Worm (Caenorhabditis elegans): ENCODE measurements around the gene Y45G12B.2.

The Y45G12B.2 gene

DNA sequence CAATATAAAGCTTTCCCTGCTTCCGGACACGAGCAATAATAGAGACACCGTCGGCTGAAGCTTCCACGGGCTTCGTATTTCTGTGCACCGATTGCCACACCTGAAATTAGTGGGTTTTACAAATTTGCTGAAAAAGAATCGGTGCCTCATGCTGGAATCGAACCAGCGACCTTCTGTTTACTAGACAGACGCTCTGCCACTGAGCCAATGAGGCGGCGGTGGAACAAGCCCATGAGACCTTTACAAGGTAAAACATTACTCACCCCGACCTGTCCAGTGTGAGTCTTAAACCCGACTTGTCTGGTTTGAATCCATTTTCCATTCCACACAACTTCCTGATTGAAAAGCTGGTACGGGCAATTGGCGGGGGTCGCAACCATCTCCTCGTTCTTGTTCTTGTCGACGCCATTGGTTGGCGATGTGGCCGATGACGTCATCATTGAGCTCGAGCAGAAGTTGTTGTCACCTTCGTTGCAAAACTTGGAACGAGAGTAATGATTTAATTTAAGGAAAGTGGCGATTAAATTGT, 30.0 kb upstream of the Y45G12B.2 start, which contains the start of gene ndx-2:
Gene ndx-2, minus strand, starts transcription at position 479 of the 529 bp plus-strand sequence.
- TF ChIP-seq pes-1 (GFP tag; IDR thresholded peaks at IDR 0.05), result peak; percentile 57
- no peak for TF ChIP-seq B0310.2 (tag; optimal IDR thresholded peaks at IDR 0.05)
- no peak for TF ChIP-seq aly-1 (tag; optimal IDR thresholded peaks at IDR 0.05)
- TF ChIP-seq sea-1 (GFP tag; conservative IDR thresholded peaks at IDR 0.05), result 0 out of 2 replicates have a peak, but pooled peaks have one; percentile 55
- TF ChIP-seq hmg-4 (GFP tag; optimal IDR thresholded peaks at IDR 0.05), result peak; percentile 31

DNA sequence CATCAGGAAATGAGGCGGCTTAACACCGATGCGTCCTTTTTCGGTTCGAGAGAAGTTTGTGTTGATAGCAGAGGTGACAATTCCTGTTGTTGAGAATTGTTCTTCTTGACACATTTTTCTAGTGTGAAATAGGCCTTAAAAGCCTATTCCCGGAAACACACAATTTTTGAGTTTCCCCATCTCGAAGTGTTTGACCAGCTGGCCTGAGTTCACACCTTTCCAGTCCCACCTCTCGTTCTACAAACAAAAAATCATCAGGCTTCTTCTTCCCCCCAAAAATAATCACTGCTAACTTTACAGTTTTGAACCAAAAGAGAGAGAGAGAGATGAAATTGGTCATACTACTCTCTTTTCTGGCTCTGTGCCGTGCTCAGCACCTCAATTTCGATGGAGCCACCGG, 28.0 kb upstream of the Y45G12B.2 start, which contains the start of gene W02G9.4:
Gene W02G9.4, plus strand, starts transcription at position 301 of the 400 bp plus-strand sequence.
- TF ChIP-seq pes-1 (GFP tag; IDR thresholded peaks at IDR 0.05) (no peak), tra-4 (tag; optimal IDR thresholded peaks at IDR 0.05) (no peak), ceh-36 (tag; optimal IDR thresholded peaks at IDR 0.05) (no peak), F13C5.2 (tag; optimal IDR thresholded peaks at IDR 0.05) (no peak), ceh-13 (GFP tag; optimal IDR thresholded peaks at IDR 0.05) (no peak), ets-7 (tag; optimal IDR thresholded peaks at IDR 0.05) (no peak), aly-1 (tag; optimal IDR thresholded peaks at IDR 0.05) (no peak), tbx-11 (GFP tag; IDR thresholded peaks at IDR 0.05) (no peak)

DNA sequence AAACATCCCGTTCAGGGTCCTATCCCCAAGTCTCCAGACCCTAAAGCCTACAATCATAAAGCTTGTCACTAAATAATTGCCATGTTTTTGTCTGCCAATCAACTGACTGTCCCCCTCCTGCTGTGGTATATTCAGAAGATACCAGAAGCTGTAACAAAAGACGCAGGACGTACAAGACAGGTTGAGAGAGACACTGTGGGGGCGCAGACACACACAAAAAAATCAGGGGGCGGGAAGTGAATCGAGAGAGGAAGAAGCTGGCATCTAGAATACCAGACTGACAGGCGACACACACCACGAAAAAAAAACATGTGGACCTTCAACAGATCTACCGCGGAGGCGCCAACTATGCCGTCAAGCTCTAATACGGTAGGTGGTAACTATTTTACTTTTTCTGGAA, 23.4 kb upstream of the Y45G12B.2 start, which contains the start of gene kel-8:
Gene kel-8, plus strand, starts transcription at position 301 of the 400 bp plus-strand sequence.
- TF ChIP-seq sea-1 (GFP tag; conservative IDR thresholded peaks at IDR 0.05), result no peak
- no peak for TF ChIP-seq hmbx-1 (tag; optimal IDR thresholded peaks at IDR 0.05)
- TF ChIP-seq hmg-4 (GFP tag; optimal IDR thresholded peaks at IDR 0.05), result no peak
- TF ChIP-seq ceh-13 (GFP tag; optimal IDR thresholded peaks at IDR 0.05), result no peak
- TF ChIP-seq hnd-1 (tag; optimal IDR thresholded peaks at IDR 0.05), result no peak
- TF ChIP-seq B0310.2 (tag; optimal IDR thresholded peaks at IDR 0.05), result no peak
- TF ChIP-seq tra-4 (tag; optimal IDR thresholded peaks at IDR 0.05), result no peak
- no peak for TF ChIP-seq ama-1 (optimal IDR thresholded peaks at IDR 0.05)

DNA sequence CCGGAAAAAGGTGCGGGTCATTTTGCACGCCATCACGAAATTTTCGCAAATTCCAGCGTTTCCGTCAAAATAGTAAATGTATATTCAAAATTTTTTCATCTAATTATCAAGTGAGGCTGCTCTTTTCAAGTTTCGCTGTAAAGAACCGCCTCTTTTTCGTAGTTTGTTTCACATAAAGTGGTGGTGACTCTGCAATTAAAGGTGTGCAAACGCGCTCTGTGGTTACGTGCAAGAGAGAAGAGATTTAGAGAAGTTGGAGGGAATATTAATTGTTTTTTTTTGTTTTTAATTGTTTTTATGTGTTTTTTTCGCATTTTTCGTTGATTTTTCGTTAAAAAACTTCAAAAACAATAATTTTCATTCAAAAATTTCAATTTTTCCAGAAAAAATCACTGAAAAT, 22.0 kb upstream of the Y45G12B.2 start, which contains the start of gene W02G9.3:
Gene W02G9.3, plus strand, starts transcription at position 384 of the 400 bp plus-strand sequence.
- TF ChIP-seq ama-1 (optimal IDR thresholded peaks at IDR 0.05) (no peak), B0310.2 (tag; optimal IDR thresholded peaks at IDR 0.05) (no peak), ceh-36 (tag; optimal IDR thresholded peaks at IDR 0.05) (no peak), hmg-4 (GFP tag; optimal IDR thresholded peaks at IDR 0.05) (no peak), F13C5.2 (tag; optimal IDR thresholded peaks at IDR 0.05) (peak; percentile 48), scrt-1 (GFP tag; IDR thresholded peaks at IDR 0.05) (no peak)

DNA sequence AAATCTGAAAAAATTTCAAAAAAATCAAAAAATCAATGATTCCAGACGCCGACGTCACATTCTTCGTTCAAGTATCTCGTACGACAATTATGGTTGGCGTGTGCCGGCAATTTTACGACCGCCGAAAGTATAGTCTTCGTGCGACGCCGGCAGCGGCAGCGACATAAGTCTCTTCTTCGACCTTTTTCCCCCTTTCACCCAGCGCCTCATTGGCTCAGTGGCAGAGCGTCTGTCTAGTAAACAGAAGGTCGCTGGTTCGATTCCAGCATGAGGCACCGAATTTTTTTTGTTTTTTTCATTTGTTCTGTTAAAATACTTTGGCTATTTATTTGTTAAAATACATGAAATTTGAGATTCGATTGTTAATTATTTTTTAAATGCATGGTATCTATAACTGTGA, 20.8 kb upstream of the Y45G12B.2 start:
- TF ChIP-seq B0310.2 (tag; optimal IDR thresholded peaks at IDR 0.05) (peak; percentile 61), tra-4 (tag; optimal IDR thresholded peaks at IDR 0.05) (peak; percentile 33), pes-1 (GFP tag; IDR thresholded peaks at IDR 0.05) (peak; percentile 91), sea-1 (GFP tag; conservative IDR thresholded peaks at IDR 0.05) (peak; percentile 83; the same call in 1 of the 2 replicates), ama-1 (optimal IDR thresholded peaks at IDR 0.05) (no peak), ceh-36 (tag; optimal IDR thresholded peaks at IDR 0.05) (peak; percentile 60), hmbx-1 (tag; optimal IDR thresholded peaks at IDR 0.05) (no peak), scrt-1 (GFP tag; IDR thresholded peaks at IDR 0.05) (peak; percentile 72; the same call in 1 of the 2 replicates), ets-7 (tag; optimal IDR thresholded peaks at IDR 0.05) (peak; percentile 15), F13C5.2 (tag; optimal IDR thresholded peaks at IDR 0.05) (peak; percentile 6), tbx-11 (GFP tag; IDR thresholded peaks at IDR 0.05) (peak; percentile 92), hnd-1 (tag; optimal IDR thresholded peaks at IDR 0.05) (peak; percentile 45), ceh-13 (GFP tag; optimal IDR thresholded peaks at IDR 0.05) (peak; percentile 53), aly-1 (tag; optimal IDR thresholded peaks at IDR 0.05) (peak; percentile 84), hmg-4 (GFP tag; optimal IDR thresholded peaks at IDR 0.05) (peak; percentile 77), tbx-37 (GFP tag; conservative IDR thresholded peaks at IDR 0.05) (peak; percentile 58), flt-1 (GFP tag; IDR thresholded peaks at IDR 0.05) (peak; percentile 85)

DNA sequence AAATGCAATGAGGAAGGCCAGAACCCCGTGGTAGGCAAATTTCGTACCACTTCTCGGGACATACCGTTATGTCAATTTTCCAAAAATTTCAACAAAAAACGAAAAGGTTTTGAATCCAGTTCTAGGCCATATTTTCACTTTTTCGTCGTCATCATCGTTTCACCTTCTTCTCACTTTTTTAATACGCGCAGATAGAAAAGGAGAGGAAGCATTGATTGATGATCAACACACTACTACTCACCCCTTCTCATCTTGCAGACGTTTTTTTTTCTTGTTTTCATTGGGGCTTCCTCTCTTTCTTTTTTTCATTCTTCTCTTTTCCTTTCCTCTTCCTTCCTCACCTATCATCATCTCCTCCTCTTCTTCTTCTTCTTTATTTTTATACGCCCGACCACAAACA, 18.9 kb upstream of the Y45G12B.2 start:
- no peak for TF ChIP-seq F13C5.2 (tag; optimal IDR thresholded peaks at IDR 0.05)
- no peak for TF ChIP-seq scrt-1 (GFP tag; IDR thresholded peaks at IDR 0.05)
- TF ChIP-seq tbx-11 (GFP tag; IDR thresholded peaks at IDR 0.05), result no peak
- no peak for TF ChIP-seq B0310.2 (tag; optimal IDR thresholded peaks at IDR 0.05)
- no peak for TF ChIP-seq sea-1 (GFP tag; conservative IDR thresholded peaks at IDR 0.05)
- no peak for TF ChIP-seq ceh-36 (tag; optimal IDR thresholded peaks at IDR 0.05)
- no peak for TF ChIP-seq aly-1 (tag; optimal IDR thresholded peaks at IDR 0.05)
- TF ChIP-seq ets-7 (tag; optimal IDR thresholded peaks at IDR 0.05), result no peak
- no peak for TF ChIP-seq ama-1 (optimal IDR thresholded peaks at IDR 0.05)
- TF ChIP-seq hnd-1 (tag; optimal IDR thresholded peaks at IDR 0.05), result no peak
- TF ChIP-seq hmg-4 (GFP tag; optimal IDR thresholded peaks at IDR 0.05), result no peak
- TF ChIP-seq hmbx-1 (tag; optimal IDR thresholded peaks at IDR 0.05), result no peak
- TF ChIP-seq tra-4 (tag; optimal IDR thresholded peaks at IDR 0.05), result no peak
- TF ChIP-seq pes-1 (GFP tag; IDR thresholded peaks at IDR 0.05), result no peak
- TF ChIP-seq tbx-37 (GFP tag; conservative IDR thresholded peaks at IDR 0.05), result no peak

DNA sequence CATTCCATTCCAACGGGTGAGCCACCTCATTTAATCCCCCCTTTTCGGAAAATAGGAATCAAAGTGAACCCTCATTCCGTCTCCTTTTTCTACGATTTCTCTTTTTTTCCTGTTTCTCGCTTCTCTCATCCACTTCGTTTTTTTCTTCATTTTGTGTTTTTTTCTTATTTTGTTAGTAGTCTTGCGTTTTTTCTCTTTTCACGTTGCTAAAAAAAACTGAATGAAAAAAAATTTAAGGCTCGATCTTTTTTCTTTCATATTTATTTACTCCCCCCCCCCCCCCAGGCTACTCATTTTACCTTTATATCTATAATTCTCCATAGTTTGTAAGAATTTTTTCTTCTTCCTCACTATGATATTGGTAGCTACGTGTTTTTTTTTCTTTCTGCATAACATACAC, 16.9 kb upstream of the Y45G12B.2 start:
- TF ChIP-seq sea-1 (GFP tag; conservative IDR thresholded peaks at IDR 0.05) (no peak), B0310.2 (tag; optimal IDR thresholded peaks at IDR 0.05) (no peak), ets-7 (tag; optimal IDR thresholded peaks at IDR 0.05) (no peak), aly-1 (tag; optimal IDR thresholded peaks at IDR 0.05) (no peak), hnd-1 (tag; optimal IDR thresholded peaks at IDR 0.05) (no peak), ceh-13 (GFP tag; optimal IDR thresholded peaks at IDR 0.05) (no peak), pes-1 (GFP tag; IDR thresholded peaks at IDR 0.05) (no peak), ceh-36 (tag; optimal IDR thresholded peaks at IDR 0.05) (no peak), hmg-4 (GFP tag; optimal IDR thresholded peaks at IDR 0.05) (no peak), hmbx-1 (tag; optimal IDR thresholded peaks at IDR 0.05) (no peak), ama-1 (optimal IDR thresholded peaks at IDR 0.05) (no peak), tra-4 (tag; optimal IDR thresholded peaks at IDR 0.05) (no peak), F13C5.2 (tag; optimal IDR thresholded peaks at IDR 0.05) (no peak), flt-1 (GFP tag; IDR thresholded peaks at IDR 0.05) (no peak), tbx-11 (GFP tag; IDR thresholded peaks at IDR 0.05) (no peak), scrt-1 (GFP tag; IDR thresholded peaks at IDR 0.05) (no peak)
